Fruit fly (Drosophila melanogaster) whole organism, embryonic: ENCODE measurements around the gene CG45073.

ENCODE experiments used
- Awh ChIP-seq: fragments of 200-800 bp; sonication (Bioruptor generic); IDR thresholded peaks from 2 replicates; pipeline ENCODE4, ENCODE4 v1.3.6; 2022; ENCODE audit warnings: missing biosample characterization, missing genetic modification characterization
- CG10267 ChIP-seq: fragments of 200-800 bp; sonication (Bioruptor generic); optimal IDR thresholded peaks from 2 replicates; lab custom pipeline; 2018; ENCODE audit warnings: missing biosample characterization, mild to moderate bottlenecking, missing genetic modification characterization, moderate library complexity
- CG10959 ChIP-seq: fragments of 200-800 bp; sonication (Bioruptor generic); IDR thresholded peaks from 2 replicates; pipeline ENCODE4 v1.3.6; 2022; ENCODE audit warnings: missing biosample characterization, missing genetic modification characterization
- CG12071 ChIP-seq: fragments of 200-800 bp; sonication (Bioruptor generic); optimal IDR thresholded peaks from 3 replicates; lab custom pipeline; 2018; ENCODE audit warnings: missing biosample characterization, mild to moderate bottlenecking, missing genetic modification characterization
- CG14014 ChIP-seq: fragments of 200-800 bp; sonication (Bioruptor generic); IDR thresholded peaks from 2 replicates; pipeline ENCODE4 v1.3.6; 2022; ENCODE audit warnings: missing biosample characterization, missing genetic modification characterization
- CG16815 ChIP-seq: fragments of 200-800 bp; sonication (Bioruptor generic); optimal IDR thresholded peaks from 3 replicates; lab custom pipeline; 2017; ENCODE audit warnings: missing biosample characterization, mild to moderate bottlenecking, missing genetic modification characterization
- CG17385 ChIP-seq: fragments of 200-800 bp; sonication (Bioruptor generic); optimal IDR thresholded peaks from 3 replicates; lab custom pipeline; 2018; ENCODE audit warnings: missing biosample characterization, mild to moderate bottlenecking, missing genetic modification characterization
- CG17612 ChIP-seq: fragments of 200-800 bp; sonication (Bioruptor generic); IDR thresholded peaks from 2 replicates; pipeline ENCODE4 v1.3.6; 2022; ENCODE audit warnings: missing biosample characterization, missing genetic modification characterization
- CG17829 ChIP-seq: fragments of 200-800 bp; optimal IDR thresholded peaks from 2 replicates; lab custom pipeline; 2019; ENCODE audit warnings: missing biosample characterization, mild to moderate bottlenecking, missing genetic modification characterization, moderate library complexity
- CG3065 ChIP-seq: fragments of 200-800 bp; sonication (Bioruptor generic); optimal IDR thresholded peaks from 2 replicates; lab custom pipeline; 2016; ENCODE audit warnings: missing biosample characterization, missing genetic modification characterization
- CG31365 ChIP-seq: fragments of 200-800 bp; sonication (Bioruptor generic); optimal IDR thresholded peaks from 2 replicates; lab custom pipeline; 2018; ENCODE audit warnings: missing biosample characterization, mild to moderate bottlenecking, missing genetic modification characterization
- CG3281 ChIP-seq: fragments of 200-800 bp; sonication (Bioruptor generic); optimal IDR thresholded peaks from 3 replicates; lab custom pipeline; 2017; ENCODE audit warnings: missing biosample characterization, mild to moderate bottlenecking, missing genetic modification characterization
- CG6765 ChIP-seq: fragments of 200-800 bp; sonication (Bioruptor generic); optimal IDR thresholded peaks from 3 replicates; lab custom pipeline; 2017; ENCODE audit warnings: missing biosample characterization, mild to moderate bottlenecking, missing genetic modification characterization
- CG8388 ChIP-seq: fragments of 200-800 bp; sonication (Bioruptor generic); optimal IDR thresholded peaks from 2 replicates; lab custom pipeline; 2019; ENCODE audit warnings: missing biosample characterization, mild to moderate bottlenecking, missing genetic modification characterization, moderate library complexity
- CG9727 ChIP-seq: fragments of 200-800 bp; sonication (Bioruptor generic); optimal IDR thresholded peaks from 3 replicates; lab custom pipeline; 2017; ENCODE audit warnings: missing biosample characterization, mild to moderate bottlenecking, missing genetic modification characterization
- Deaf1 ChIP-seq: fragments of 200-800 bp; optimal IDR thresholded peaks from 3 replicates; lab custom pipeline; 2019; ENCODE audit warnings: missing biosample characterization, mild to moderate bottlenecking, missing genetic modification characterization, moderate library complexity
- Doc3 ChIP-seq: fragments of 200-800 bp; sonication (Bioruptor generic); IDR thresholded peaks from 3 replicates; pipeline ENCODE4 v1.3.6; 2022; ENCODE audit warnings: missing biosample characterization, missing genetic modification characterization; ENCODE audit not compliant: partially characterized antibody
- H2.0 ChIP-seq: fragments of 200-800 bp; sonication (Bioruptor generic); IDR thresholded peaks from 2 replicates; pipeline ENCODE4 v1.3.6; 2022; ENCODE audit warnings: missing biosample characterization, missing genetic modification characterization
- Hr78 ChIP-seq, 2 experiments: fragments of 200-800 bp in 1 of 2; fragments of >200 bp in 1 of 2; sonication (Bioruptor generic) in 1 of 2; optimal IDR thresholded peaks; 2 replicates each; lab custom pipeline; 2017 to 2019; ENCODE audit warnings: missing biosample characterization in 2 of 2, missing genetic modification characterization in 2 of 2, mild to moderate bottlenecking in 1 of 2, moderate library complexity in 1 of 2
- MBD-R2 ChIP-seq: fragments of 200-800 bp; sonication (Bioruptor generic); IDR thresholded peaks from 2 replicates; pipeline ENCODE4 v1.3.6; 2022; ENCODE audit warnings: missing biosample characterization, missing genetic modification characterization
- Max ChIP-seq: fragments of 200-800 bp; sonication (Bioruptor generic); optimal IDR thresholded peaks from 2 replicates; lab custom pipeline; 2016; ENCODE audit warnings: missing biosample characterization, mild to moderate bottlenecking, missing genetic modification characterization
- Meics ChIP-seq: fragments of 200-800 bp; sonication (Bioruptor generic); optimal IDR thresholded peaks from 2 replicates; lab custom pipeline; 2017; ENCODE audit warnings: missing biosample characterization, mild to moderate bottlenecking, missing genetic modification characterization
- NK7.1 ChIP-seq: fragments of 200-800 bp; sonication (Bioruptor generic); optimal IDR thresholded peaks from 3 replicates; lab custom pipeline; 2016; ENCODE audit warnings: missing biosample characterization, missing genetic modification characterization
- Neu2 ChIP-seq: fragments of 200-800 bp; sonication (Bioruptor generic); optimal IDR thresholded peaks from 3 replicates; lab custom pipeline; 2016; ENCODE audit warnings: missing biosample characterization, missing genetic modification characterization, borderline replicate concordance
- Rfx ChIP-seq: fragments of 200-800 bp; sonication (Bioruptor generic); IDR thresholded peaks from 2 replicates; pipeline ENCODE4 v1.3.6; 2022; ENCODE audit warnings: missing biosample characterization, missing genetic modification characterization
- Six4 ChIP-seq: fragments of 200-800 bp; sonication (Bioruptor generic); optimal IDR thresholded peaks from 2 replicates; lab custom pipeline; 2016; ENCODE audit warnings: missing biosample characterization, missing genetic modification characterization
- Sry-β ChIP-seq: fragments of 200-800 bp; sonication (Bioruptor generic); optimal IDR thresholded peaks from 2 replicates; lab custom pipeline; 2018; ENCODE audit warnings: missing biosample characterization, mild to moderate bottlenecking, missing genetic modification characterization, moderate library complexity
- Trl ChIP-seq, 3 experiments: fragments of >200 bp in 2 of 3; fragments of 200-800 bp in 1 of 3; sonication (Bioruptor generic) in 1 of 3; optimal IDR thresholded peaks; 2 replicates in 1 of 3; 3 replicates in 2 of 3; lab custom pipeline; 2016 to 2017; ENCODE audit warnings: missing biosample characterization in 1 of 3, missing genetic modification characterization in 1 of 3
- abd-A ChIP-seq: fragments of 200-800 bp; sonication (Bioruptor generic); optimal IDR thresholded peaks from 3 replicates; lab custom pipeline; 2019; ENCODE audit warnings: missing biosample characterization, mild to moderate bottlenecking, missing genetic modification characterization, moderate library complexity
- az2 ChIP-seq: fragments of 200-800 bp; sonication (Bioruptor generic); optimal IDR thresholded peaks from 3 replicates; lab custom pipeline; 2016; ENCODE audit warnings: missing biosample characterization, missing genetic modification characterization
- cg ChIP-seq: fragments of 200-800 bp; sonication (Bioruptor generic); optimal IDR thresholded peaks from 3 replicates; lab custom pipeline; 2019; ENCODE audit warnings: missing biosample characterization, mild to moderate bottlenecking, missing genetic modification characterization, moderate library complexity
- corto ChIP-seq: fragments of 200-800 bp; sonication (Bioruptor generic); optimal IDR thresholded peaks from 2 replicates; lab custom pipeline; 2016; ENCODE audit warnings: missing biosample characterization, mild to moderate bottlenecking, missing genetic modification characterization, moderate library complexity
- croc ChIP-seq: fragments of 200-800 bp; sonication (Bioruptor generic); conservative IDR thresholded peaks from 3 replicates; pipeline ENCODE4 v1.3.6; 2022; ENCODE audit warnings: missing biosample characterization, missing genetic modification characterization
- crp ChIP-seq, 2 experiments: fragments of 200-800 bp; sonication (Bioruptor generic); optimal IDR thresholded peaks; 2 replicates in 1 of 2; 3 replicates in 1 of 2; lab custom pipeline; 2017; ENCODE audit warnings: missing biosample characterization in 2 of 2, missing genetic modification characterization in 2 of 2, mild to moderate bottlenecking in 1 of 2, moderate library complexity in 1 of 2
- dan ChIP-seq: fragments of 200-800 bp; sonication (Bioruptor generic); IDR thresholded peaks from 2 replicates; pipeline ENCODE4 v1.3.6; 2022; ENCODE audit warnings: missing biosample characterization, missing genetic modification characterization
- fd102C ChIP-seq: fragments of 200-800 bp; sonication (Bioruptor generic); optimal IDR thresholded peaks from 2 replicates; lab custom pipeline; 2018; ENCODE audit warnings: missing biosample characterization, mild to moderate bottlenecking, missing genetic modification characterization, moderate library complexity
- fd64A ChIP-seq: fragments of 200-800 bp; sonication (Bioruptor generic); optimal IDR thresholded peaks from 3 replicates; lab custom pipeline; 2018; ENCODE audit warnings: missing biosample characterization, mild to moderate bottlenecking, missing genetic modification characterization
- knrl ChIP-seq: fragments of 200-800 bp; sonication (Bioruptor generic); IDR thresholded peaks from 3 replicates; pipeline ENCODE4 v1.3.6; 2022; ENCODE audit warnings: missing biosample characterization, missing genetic modification characterization; ENCODE audit not compliant: partially characterized antibody
- lab ChIP-seq: fragments of 200-800 bp; sonication (Bioruptor generic); optimal IDR thresholded peaks from 3 replicates; lab custom pipeline; 2017; ENCODE audit warnings: missing biosample characterization, missing genetic modification characterization, mild to moderate bottlenecking, moderate library complexity, missing genetic modification reagents
- lov ChIP-seq, 2 experiments: fragments of 200-800 bp in 1 of 2; fragments of >200 bp in 1 of 2; sonication (Bioruptor generic) in 1 of 2; IDR thresholded peaks in 1 of 2; optimal IDR thresholded peaks in 1 of 2; 2 replicates in 1 of 2; 3 replicates in 1 of 2; pipeline versions ENCODE4 v1.3.6 to Lab custom; 2017 to 2022; ENCODE audit warnings: missing biosample characterization in 1 of 2, missing genetic modification characterization in 1 of 2
- mirr ChIP-seq: fragments of 200-800 bp; sonication (Bioruptor generic); optimal IDR thresholded peaks from 3 replicates; lab custom pipeline; 2018; ENCODE audit warnings: missing biosample characterization, mild to moderate bottlenecking, missing genetic modification characterization
- mld ChIP-seq: fragments of 200-800 bp; sonication (Bioruptor generic); IDR thresholded peaks from 3 replicates; pipeline ENCODE4 v1.3.6; 2022; ENCODE audit warnings: missing biosample characterization, missing genetic modification characterization; ENCODE audit not compliant: partially characterized antibody
- p53 ChIP-seq: fragments of 200-800 bp; sonication (Bioruptor generic); optimal IDR thresholded peaks from 2 replicates; lab custom pipeline; 2016; ENCODE audit warnings: missing biosample characterization, missing genetic modification characterization
- pita ChIP-seq: fragments of 200-800 bp; sonication (Bioruptor generic); optimal IDR thresholded peaks from 2 replicates; lab custom pipeline; 2017; ENCODE audit warnings: missing biosample characterization, mild to moderate bottlenecking, missing genetic modification characterization
- repo ChIP-seq: fragments of 200-800 bp; sonication (Bioruptor generic); optimal IDR thresholded peaks from 2 replicates; lab custom pipeline; 2016; ENCODE audit warnings: missing biosample characterization, missing genetic modification characterization
- sc ChIP-seq, 3 experiments: fragments of >200 bp in 2 of 3; fragments of 200-800 bp in 1 of 3; sonication (Bioruptor generic) in 1 of 3; optimal IDR thresholded peaks; 2 replicates in 2 of 3; 3 replicates in 1 of 3; lab custom pipeline; 2017; ENCODE audit warnings: mild to moderate bottlenecking in 1 of 3, missing biosample characterization in 1 of 3, missing genetic modification characterization in 1 of 3, missing genetic modification reagents in 1 of 3
- sens ChIP-seq: fragments of 200-800 bp; sonication (Bioruptor generic); peaks from one replicate; lab custom pipeline; 2016; ENCODE audit warnings: missing biosample characterization, missing genetic modification characterization
- trem ChIP-seq: fragments of 200-800 bp; optimal IDR thresholded peaks from 3 replicates; lab custom pipeline; 2019; ENCODE audit warnings: missing biosample characterization, mild to moderate bottlenecking, missing genetic modification characterization, moderate library complexity
- z ChIP-seq: fragments of 200-800 bp; sonication (Bioruptor generic); IDR thresholded peaks from 3 replicates; pipeline ENCODE4 v1.3.6; 2022; ENCODE audit warnings: missing biosample characterization, missing genetic modification characterization

The CG45073 gene

dm6 chr3R:30098229-30098628 is 26.3 kb downstream of the CG45073 start:
- TF ChIP-seq repo (no peak), Six4 (GFP tag; lab: Kevin White, UChicago) (no peak), cg (GFP tag; lab: Kevin White, UChicago) (peak; percentile 46), croc (GFP tag; lab: Robert Waterston, UW) (no peak), Awh (GFP tag; lab: Robert Waterston, UW) (no peak), CG10959 (GFP tag; lab: Robert Waterston, UW) (no peak), mirr (GFP tag; lab: Kevin White, UChicago) (no peak), CG17385 (GFP tag; lab: Kevin White, UChicago) (no peak), fd64A (GFP tag; lab: Kevin White, UChicago) (no peak), fd102C (GFP tag; lab: Kevin White, UChicago) (no peak), H2.0 (GFP tag; lab: Robert Waterston, UW) (no peak), CG12071 (no peak), CG3281 (no peak), trem (tag; lab: Kevin White, UChicago) (no peak), CG16815 (GFP tag; lab: Kevin White, UChicago) (no peak), lov (optimal IDR thresholded peaks at IDR 0.05; lab: Kevin White, UChicago) (no peak), lov (GFP tag; IDR thresholded peaks at IDR 0.05; lab: Robert Waterston, UW) (no peak), lab (no peak), corto (GFP tag; lab: Kevin White, UChicago) (no peak), sc (optimal IDR thresholded peaks at IDR 0.05; lab: Kevin White, UChicago) (no peak), sc (GFP tag; optimal IDR thresholded peaks at IDR 0.05; lab: Kevin White, UChicago) (no peak), Rfx (GFP tag; lab: Robert Waterston, UW) (no peak), p53 (no peak), CG9727 (GFP tag; lab: Kevin White, UChicago) (no peak), Neu2 (GFP tag; lab: Kevin White, UChicago) (no peak), dan (GFP tag; lab: Robert Waterston, UW) (no peak), CG17829 (no peak), CG10267 (tag; lab: Kevin White, UChicago) (no peak), CG6765 (GFP tag; lab: Kevin White, UChicago) (no peak), sens (GFP tag; lab: Kevin White, UChicago) (no peak), Max (no peak), abd-A (tag; lab: Kevin White, UChicago) (peak; percentile 79), Trl (optimal IDR thresholded peaks at IDR 0.05; lab: Kevin White, UChicago) (peak; percentile 8 to 44), Trl (GFP tag; optimal IDR thresholded peaks at IDR 0.05; lab: Kevin White, UChicago) (no peak), z (GFP tag; lab: Robert Waterston, UW) (peak; percentile 59; the same call in 1 of the 3 replicates), Deaf1 (tag; lab: Kevin White, UChicago) (peak; percentile 76), pita (GFP tag; lab: Kevin White, UChicago) (no peak), NK7.1 (GFP tag; lab: Kevin White, UChicago) (no peak), CG8388 (no peak), CG3065 (GFP tag; lab: Kevin White, UChicago) (no peak), Hr78 (GFP tag; optimal IDR thresholded peaks at IDR 0.05; lab: Kevin White, UChicago) (no peak), Meics (GFP tag; lab: Kevin White, UChicago) (no peak), CG14014 (GFP tag; lab: Robert Waterston, UW) (no peak), crp (GFP tag; optimal IDR thresholded peaks at IDR 0.05; lab: Kevin White, UChicago) (no peak), az2 (GFP tag; lab: Kevin White, UChicago) (no peak), CG17612 (no peak), Sry-β (GFP tag; lab: Kevin White, UChicago) (no peak), MBD-R2 (no peak), mld (GFP tag; lab: Robert Waterston, UW) (no peak), CG31365 (tag; lab: Kevin White, UChicago) (no peak), Doc3 (GFP tag; lab: Robert Waterston, UW) (no peak), knrl (GFP tag; lab: Robert Waterston, UW) (no peak)
